Fruit fly (Drosophila melanogaster) whole organism, embryonic: ENCODE results near the gene CG3040.

Experiments used
- Atf-2 ChIP-seq: fragments of 200-800 bp; sonication (Bioruptor generic); optimal IDR thresholded peaks from 2 replicates; lab custom pipeline; 2016; ENCODE audit warnings: missing biosample characterization, missing genetic modification characterization
- BtbVII ChIP-seq: fragments of 200-800 bp; sonication (Bioruptor generic); optimal IDR thresholded peaks from 3 replicates; lab custom pipeline; 2017; ENCODE audit warnings: missing biosample characterization, mild to moderate bottlenecking, missing genetic modification characterization
- CG10274 ChIP-seq: fragments of 200-800 bp; sonication (Bioruptor generic); optimal IDR thresholded peaks from 3 replicates; lab custom pipeline; 2017; ENCODE audit warnings: missing biosample characterization, mild to moderate bottlenecking, missing genetic modification characterization
- CG10431 ChIP-seq: fragments of 200-800 bp; sonication (Bioruptor generic); optimal IDR thresholded peaks from 3 replicates; lab custom pipeline; 2018; ENCODE audit warnings: missing biosample characterization, mild to moderate bottlenecking, missing genetic modification characterization
- CG11085 ChIP-seq: fragments of 200-800 bp; sonication (Bioruptor generic); IDR thresholded peaks from 2 replicates; pipeline ENCODE4 v1.3.6; 2022; ENCODE audit warnings: missing biosample characterization, missing genetic modification characterization
- CG11398 ChIP-seq: fragments of 200-800 bp; sonication (Bioruptor generic); optimal IDR thresholded peaks from 2 replicates; lab custom pipeline; 2016; ENCODE audit warnings: missing biosample characterization, missing genetic modification characterization
- CG11504 ChIP-seq: fragments of 200-800 bp; sonication (Bioruptor generic); optimal IDR thresholded peaks from 3 replicates; lab custom pipeline; 2019; ENCODE audit warnings: missing biosample characterization, mild to moderate bottlenecking, missing genetic modification characterization, moderate library complexity
- CG12219 ChIP-seq: fragments of 200-800 bp; sonication (Bioruptor generic); optimal IDR thresholded peaks from 3 replicates; lab custom pipeline; 2018; ENCODE audit warnings: missing biosample characterization, mild to moderate bottlenecking, missing genetic modification characterization
- CG14441 ChIP-seq: fragments of 200-800 bp; sonication (Bioruptor generic); IDR thresholded peaks from 2 replicates; pipeline ENCODE4 v1.3.6; 2022; ENCODE audit warnings: missing biosample characterization, missing genetic modification characterization
- CG1602 ChIP-seq: fragments of 200-800 bp; sonication (Bioruptor generic); optimal IDR thresholded peaks from 3 replicates; lab custom pipeline; 2016; ENCODE audit warnings: missing biosample characterization, missing genetic modification characterization
- CG18599 ChIP-seq: fragments of 200-800 bp; sonication (Bioruptor generic); optimal IDR thresholded peaks from 3 replicates; lab custom pipeline; 2017; ENCODE audit warnings: missing biosample characterization, missing genetic modification characterization, mild to moderate bottlenecking, moderate library complexity, missing genetic modification reagents
- CG18619 ChIP-seq: fragments of 200-800 bp; sonication (Bioruptor generic); optimal IDR thresholded peaks from 3 replicates; lab custom pipeline; 2017; ENCODE audit warnings: missing biosample characterization, mild to moderate bottlenecking, missing genetic modification characterization
- CG18764 ChIP-seq: fragments of 200-800 bp; sonication (Bioruptor generic); optimal IDR thresholded peaks from 3 replicates; lab custom pipeline; 2016; ENCODE audit warnings: missing biosample characterization, missing genetic modification characterization
- CG6683 ChIP-seq: fragments of 200-800 bp; sonication (Bioruptor generic); optimal IDR thresholded peaks from 2 replicates; lab custom pipeline; 2017; ENCODE audit warnings: missing biosample characterization, mild to moderate bottlenecking, missing genetic modification characterization, missing genetic modification reagents
- CG6689 ChIP-seq: fragments of 200-800 bp; sonication (Bioruptor generic); IDR thresholded peaks from 2 replicates; pipeline ENCODE4 v1.3.6; 2022; ENCODE audit warnings: missing biosample characterization, missing genetic modification characterization
- CG7372 ChIP-seq: fragments of 200-800 bp; sonication (Bioruptor generic); IDR thresholded peaks from 2 replicates; pipeline ENCODE4 v1.3.6; 2022; ENCODE audit warnings: missing biosample characterization, missing genetic modification characterization
- CG8944 ChIP-seq: fragments of 200-800 bp; sonication (Bioruptor generic); optimal IDR thresholded peaks from 3 replicates; lab custom pipeline; 2016; ENCODE audit warnings: missing biosample characterization, missing genetic modification characterization
- CG9817 ChIP-seq: fragments of 200-800 bp; sonication (Bioruptor generic); optimal IDR thresholded peaks from 2 replicates; lab custom pipeline; 2018; ENCODE audit warnings: missing biosample characterization, mild to moderate bottlenecking, missing genetic modification characterization, moderate library complexity
- CHES-1-like ChIP-seq: fragments of 200-800 bp; sonication (Bioruptor generic); optimal IDR thresholded peaks from 2 replicates; lab custom pipeline; 2016; ENCODE audit warnings: missing biosample characterization, missing genetic modification characterization
- CkIIα-i1 ChIP-seq: fragments of 200-800 bp; sonication (Bioruptor generic); IDR thresholded peaks from 2 replicates; pipeline ENCODE4 v1.3.6; 2022; ENCODE audit warnings: missing biosample characterization, missing genetic modification characterization
- CrebB ChIP-seq: fragments of 200-800 bp; sonication (Bioruptor generic); optimal IDR thresholded peaks from 3 replicates; lab custom pipeline; 2018; ENCODE audit warnings: missing biosample characterization, mild to moderate bottlenecking, missing genetic modification characterization
- Dad ChIP-seq: fragments of 200-800 bp; sonication (Bioruptor generic); optimal IDR thresholded peaks from 3 replicates; lab custom pipeline; 2016; ENCODE audit warnings: missing biosample characterization, missing genetic modification characterization
- Eip74EF ChIP-seq, 2 experiments: fragments of 200-800 bp in 1 of 2; fragments of >200 bp in 1 of 2; sonication (Bioruptor generic) in 1 of 2; optimal IDR thresholded peaks; 2 replicates each; lab custom pipeline; 2017 to 2019; ENCODE audit warnings: missing biosample characterization in 2 of 2, missing genetic modification characterization in 2 of 2, mild to moderate bottlenecking in 1 of 2, moderate library complexity in 1 of 2
- HHEX ChIP-seq: fragments of 200-800 bp; sonication (Bioruptor generic); optimal IDR thresholded peaks from 3 replicates; lab custom pipeline; 2017; ENCODE audit warnings: missing biosample characterization, mild to moderate bottlenecking, missing genetic modification characterization, missing genetic modification reagents
- HmgD ChIP-seq: fragments of 200-800 bp; sonication (Bioruptor generic); optimal IDR thresholded peaks from 3 replicates; lab custom pipeline; 2016; ENCODE audit warnings: missing biosample characterization, missing genetic modification characterization
- Hmr ChIP-seq: fragments of 200-800 bp; sonication (Bioruptor generic); optimal IDR thresholded peaks from 3 replicates; lab custom pipeline; 2017; ENCODE audit warnings: mild to moderate bottlenecking, missing biosample characterization, missing genetic modification reagents, missing genetic modification characterization
- Hr3 ChIP-seq: fragments of 200-800 bp; sonication (Bioruptor generic); optimal IDR thresholded peaks from 3 replicates; lab custom pipeline; 2016; ENCODE audit warnings: missing biosample characterization, missing genetic modification characterization
- Hr51 ChIP-seq, 2 experiments: fragments of 200-800 bp; sonication (Bioruptor generic); optimal IDR thresholded peaks; 2 replicates in 1 of 2; 3 replicates in 1 of 2; lab custom pipeline; 2016 to 2018; ENCODE audit warnings: missing biosample characterization in 2 of 2, missing genetic modification characterization in 2 of 2, mild to moderate bottlenecking in 1 of 2, moderate library complexity in 1 of 2
- Med ChIP-seq: fragments of 200-800 bp; sonication (Bioruptor generic); peaks from one replicate; lab custom pipeline; 2016; ENCODE audit warnings: missing biosample characterization, missing genetic modification characterization, mild to moderate bottlenecking, inconsistent platforms, moderate library complexity
- abd-A ChIP-seq: fragments of 200-800 bp; sonication (Bioruptor generic); optimal IDR thresholded peaks from 3 replicates; lab custom pipeline; 2019; ENCODE audit warnings: missing biosample characterization, mild to moderate bottlenecking, missing genetic modification characterization, moderate library complexity
- ara ChIP-seq: fragments of 200-800 bp; sonication (Bioruptor generic); IDR thresholded peaks from 2 replicates; pipeline ENCODE4 v1.3.6; 2022; ENCODE audit warnings: missing biosample characterization, missing genetic modification characterization
- bowl ChIP-seq: fragments of 200-800 bp; sonication (Bioruptor generic); IDR thresholded peaks from 2 replicates; pipeline ENCODE4 v1.3.6; 2022; ENCODE audit warnings: missing biosample characterization, missing genetic modification characterization
- corto ChIP-seq: fragments of 200-800 bp; sonication (Bioruptor generic); optimal IDR thresholded peaks from 2 replicates; lab custom pipeline; 2016; ENCODE audit warnings: missing biosample characterization, mild to moderate bottlenecking, missing genetic modification characterization, moderate library complexity
- dan ChIP-seq: fragments of 200-800 bp; sonication (Bioruptor generic); IDR thresholded peaks from 2 replicates; pipeline ENCODE4 v1.3.6; 2022; ENCODE audit warnings: missing biosample characterization, missing genetic modification characterization
- danr ChIP-seq: fragments of 200-800 bp; sonication (Bioruptor generic); IDR thresholded peaks from 2 replicates; pipeline ENCODE4 v1.3.6; 2022; ENCODE audit warnings: missing biosample characterization, missing genetic modification characterization
- dimm ChIP-seq: fragments of 200-800 bp; sonication (Bioruptor generic); IDR thresholded peaks from 2 replicates; pipeline ENCODE4 v1.3.6; 2022; ENCODE audit warnings: missing biosample characterization, missing genetic modification characterization
- dmrt11E ChIP-seq: fragments of 200-800 bp; sonication (Bioruptor generic); optimal IDR thresholded peaks from 3 replicates; lab custom pipeline; 2018; ENCODE audit warnings: missing biosample characterization, mild to moderate bottlenecking, missing genetic modification characterization, moderate library complexity
- exex ChIP-seq: fragments of 200-800 bp; sonication (Bioruptor generic); optimal IDR thresholded peaks from 4 replicates; lab custom pipeline; 2018; ENCODE audit warnings: missing biosample characterization, mild to moderate bottlenecking, missing genetic modification characterization, moderate library complexity
- kah ChIP-seq: fragments of 200-800 bp; sonication (Bioruptor generic); optimal IDR thresholded peaks from 2 replicates; lab custom pipeline; 2018; ENCODE audit warnings: missing biosample characterization, mild to moderate bottlenecking, missing genetic modification characterization
- mld ChIP-seq: fragments of 200-800 bp; sonication (Bioruptor generic); IDR thresholded peaks from 3 replicates; pipeline ENCODE4 v1.3.6; 2022; ENCODE audit warnings: missing biosample characterization, missing genetic modification characterization; ENCODE audit not compliant: partially characterized antibody
- p53 ChIP-seq: fragments of 200-800 bp; sonication (Bioruptor generic); optimal IDR thresholded peaks from 2 replicates; lab custom pipeline; 2016; ENCODE audit warnings: missing biosample characterization, missing genetic modification characterization
- repo ChIP-seq: fragments of 200-800 bp; sonication (Bioruptor generic); optimal IDR thresholded peaks from 2 replicates; lab custom pipeline; 2016; ENCODE audit warnings: missing biosample characterization, missing genetic modification characterization
- row ChIP-seq: fragments of 200-800 bp; sonication (Bioruptor generic); IDR thresholded peaks from 3 replicates; pipeline ENCODE4 v1.3.6; 2022; ENCODE audit warnings: missing biosample characterization, missing genetic modification characterization
- run ChIP-seq: fragments of 200-800 bp; sonication (Bioruptor generic); optimal IDR thresholded peaks from 3 replicates; lab custom pipeline; 2018; ENCODE audit warnings: missing biosample characterization, mild to moderate bottlenecking, missing genetic modification characterization
- sd ChIP-seq: fragments of 200-800 bp; sonication (Bioruptor generic); optimal IDR thresholded peaks from 3 replicates; lab custom pipeline; 2018; ENCODE audit warnings: missing biosample characterization, mild to moderate bottlenecking, missing genetic modification characterization, moderate library complexity
- sens-2 ChIP-seq: fragments of 200-800 bp; sonication (Bioruptor generic); IDR thresholded peaks from 2 replicates; pipeline ENCODE4 v1.3.6; 2022; ENCODE audit warnings: missing biosample characterization, missing genetic modification characterization
- seq ChIP-seq: fragments of 200-800 bp; sonication (Bioruptor generic); IDR thresholded peaks from 2 replicates; pipeline ENCODE4 v1.3.6; 2022; ENCODE audit warnings: missing biosample characterization, missing genetic modification characterization
- stwl ChIP-seq: fragments of 200-800 bp; sonication (Bioruptor generic); optimal IDR thresholded peaks from 3 replicates; lab custom pipeline; 2018; ENCODE audit warnings: missing biosample characterization, mild to moderate bottlenecking, missing genetic modification characterization, moderate library complexity
- wor ChIP-seq: fragments of 200-800 bp; sonication (Bioruptor generic); IDR thresholded peaks from 2 replicates; pipeline ENCODE4 v1.3.6; 2022; ENCODE audit warnings: missing biosample characterization, missing genetic modification characterization
- yki ChIP-seq: fragments of >200 bp; optimal IDR thresholded peaks from 3 replicates; lab custom pipeline; 2018
- zf30C ChIP-seq: fragments of 200-800 bp; sonication (Bioruptor generic); optimal IDR thresholded peaks from 3 replicates; lab custom pipeline; 2018; ENCODE audit warnings: missing biosample characterization, mild to moderate bottlenecking, missing genetic modification characterization

Gene CG3040

DNA sequence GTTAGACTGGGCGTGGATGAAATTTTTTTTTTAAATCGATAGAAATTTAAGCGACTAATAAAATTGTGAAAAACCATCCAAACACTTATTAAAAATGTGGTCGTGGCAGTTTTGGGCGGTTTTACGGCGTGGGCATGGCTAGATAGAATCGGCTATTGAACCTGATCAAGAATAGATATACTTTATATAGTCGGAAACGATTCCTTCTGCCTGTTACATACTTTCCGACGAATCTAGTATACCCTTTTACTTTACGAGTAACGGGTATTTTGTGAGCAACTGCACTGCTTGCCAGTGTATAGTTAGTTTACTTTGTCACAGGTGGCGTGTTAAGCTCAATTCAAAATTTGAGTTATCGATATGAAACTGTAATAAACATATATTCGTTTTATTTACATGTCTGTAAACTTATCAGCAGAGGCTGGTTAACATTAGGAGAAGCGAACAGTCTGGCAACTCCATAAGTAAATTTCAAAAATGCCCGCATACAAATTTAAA, 41.8 kb upstream of the CG3040 start (continued):
- no peak for TF ChIP-seq CG11398
- peak in 1 of 2 experiments; percentile 50 for TF ChIP-seq Eip74EF (GFP tag; optimal IDR thresholded peaks at IDR 0.05; lab: Kevin White, UChicago)
- no peak for TF ChIP-seq seq (GFP tag; lab: Robert Waterston, UW)
- TF ChIP-seq row (GFP tag; lab: Robert Waterston, UW) = peak; percentile 86
- TF ChIP-seq zf30C (GFP tag; lab: Kevin White, UChicago) = no peak
- peak; percentile 61 for TF ChIP-seq CG11504 (tag; lab: Kevin White, UChicago)
- TF ChIP-seq CG7372 = no peak
- TF ChIP-seq sens-2 (GFP tag; lab: Robert Waterston, UW) = peak; percentile 44; the same call in 1 of the 2 replicates
- TF ChIP-seq Hr51 (GFP tag; optimal IDR thresholded peaks at IDR 0.05; lab: Kevin White, UChicago) = peak in 1 of 2 experiments; percentile 34
- no peak for TF ChIP-seq wor (GFP tag; lab: Robert Waterston, UW)
- TF ChIP-seq yki (lab: Kevin White, UChicago) = no peak
- no peak for TF ChIP-seq sd (tag; lab: Kevin White, UChicago)
- peak; percentile 54 for TF ChIP-seq Dad (GFP tag; lab: Kevin White, UChicago)
- no peak for TF ChIP-seq kah (GFP tag; lab: Kevin White, UChicago)
- TF ChIP-seq mld (GFP tag; lab: Robert Waterston, UW) = 0 out of 3 replicates have a peak, but pooled peaks have one; percentile 21
- peak; percentile 63 for TF ChIP-seq Hmr (GFP tag; lab: Kevin White, UChicago)
- 0 out of 2 replicates have a peak, but pooled peaks have one; percentile 20 for TF ChIP-seq CG6689
- peak; percentile 58 for TF ChIP-seq stwl (tag; lab: Kevin White, UChicago)
- peak; percentile 46; the same call in 1 of the 2 replicates for TF ChIP-seq CG11085 (GFP tag; lab: Robert Waterston, UW)
- no peak for TF ChIP-seq CrebB
- TF ChIP-seq BtbVII (GFP tag; lab: Kevin White, UChicago) = no peak
- no peak for TF ChIP-seq run (tag; lab: Kevin White, UChicago)
- no peak for TF ChIP-seq CG18764 (GFP tag; lab: Kevin White, UChicago)
- TF ChIP-seq CG18599 (GFP tag; lab: Kevin White, UChicago) = peak; percentile 47
- TF ChIP-seq ara (GFP tag; lab: Robert Waterston, UW) = no peak; the same call in none of the 2 replicates
- TF ChIP-seq CG10431 = no peak
- TF ChIP-seq CG14441 (GFP tag; lab: Robert Waterston, UW) = peak; percentile 37
- TF ChIP-seq CG12219 (GFP tag; lab: Kevin White, UChicago) = no peak
- TF ChIP-seq HmgD (GFP tag; lab: Kevin White, UChicago) = peak; percentile 48
- no peak for TF ChIP-seq CG10274 (GFP tag; lab: Kevin White, UChicago)
- TF ChIP-seq CG1602 (GFP tag; lab: Kevin White, UChicago) = peak; percentile 30
- TF ChIP-seq CG8944 = no peak
- no peak for TF ChIP-seq CHES-1-like (GFP tag; lab: Kevin White, UChicago)
- TF ChIP-seq Med (GFP tag; lab: Kevin White, UChicago) = peak; percentile 96
- TF ChIP-seq p53 (GFP tag; lab: Kevin White, UChicago) = peak; percentile 27
- no peak for TF ChIP-seq bowl (GFP tag; lab: Robert Waterston, UW)
- TF ChIP-seq HHEX (GFP tag; lab: Kevin White, UChicago) = peak; percentile 41
- no peak for TF ChIP-seq repo (GFP tag; lab: Kevin White, UChicago)
- no peak for TF ChIP-seq abd-A (tag; lab: Kevin White, UChicago)
- TF ChIP-seq Hr3 (GFP tag; lab: Kevin White, UChicago) = peak; percentile 10
- TF ChIP-seq corto = no peak
- TF ChIP-seq dmrt11E (tag; lab: Kevin White, UChicago) = no peak
- TF ChIP-seq CG18619 (GFP tag; lab: Kevin White, UChicago) = no peak
- no peak for TF ChIP-seq dimm (GFP tag; lab: Robert Waterston, UW)
- no peak for TF ChIP-seq CkIIα-i1
- TF ChIP-seq CG6683 (GFP tag; lab: Kevin White, UChicago) = no peak
- TF ChIP-seq dan (GFP tag; lab: Robert Waterston, UW) = no peak
- TF ChIP-seq CG9817 (tag; lab: Kevin White, UChicago) = peak; percentile 26
- no peak for TF ChIP-seq danr
- TF ChIP-seq exex (tag; lab: Kevin White, UChicago) = no peak
- no peak for TF ChIP-seq Atf-2 (GFP tag; lab: Kevin White, UChicago)
